Worm (Caenorhabditis elegans) whole organism, L2 larva: ENCODE data around the gene kgb-2.
A peak's percentile ranks its signal among the peaks of the same experiment; 100 is the strongest.

Experiments used
- C34F6.9 ChIP-seq: fragments of 150-350 bp; optimal IDR thresholded peaks from 2 replicates; lab custom pipeline; 2014; ENCODE audit warnings: missing biosample characterization, missing genetic modification characterization
- F13H6.1 ChIP-seq: sonication (generic microtip); optimal IDR thresholded peaks from 2 replicates; lab custom pipeline; 2016; ENCODE audit warnings: missing genetic modification characterization, missing compliant biosample characterization
- R02D3.7 ChIP-seq: fragments of 150-350 bp; optimal IDR thresholded peaks from 2 replicates; lab custom pipeline; 2014; ENCODE audit warnings: missing biosample characterization, missing genetic modification characterization
- Y55F3AM.14 ChIP-seq: fragments of 200-800 bp; sonication (Bioruptor generic); optimal IDR thresholded peaks from 2 replicates; lab custom pipeline; 2018; ENCODE audit warnings: mild to moderate bottlenecking, missing genetic modification characterization, missing compliant biosample characterization
- ZK546.5 ChIP-seq: sonication (generic microtip); optimal IDR thresholded peaks from 2 replicates; lab custom pipeline; 2017; ENCODE audit warnings: missing biosample characterization, missing genetic modification characterization
- aly-2 ChIP-seq: fragments of 150-350 bp; optimal IDR thresholded peaks from 2 replicates; lab custom pipeline; 2014; ENCODE audit warnings: missing biosample characterization, missing genetic modification characterization
- blmp-1 ChIP-seq: sonication (generic microtip); optimal IDR thresholded peaks from 2 replicates; lab custom pipeline; 2017; ENCODE audit warnings: missing genetic modification characterization, mild to moderate bottlenecking, missing compliant biosample characterization, antibody characterized with exemption, moderate library complexity; ENCODE audit not compliant: insufficient read depth
- ceh-82 ChIP-seq: fragments of 150-350 bp; optimal IDR thresholded peaks from 2 replicates; lab custom pipeline; 2014; ENCODE audit warnings: missing biosample characterization, missing genetic modification characterization
- crh-2 ChIP-seq: sonication (generic microtip); optimal IDR thresholded peaks from 2 replicates; lab custom pipeline; 2017; ENCODE audit warnings: missing biosample characterization, missing genetic modification characterization
- elt-1 ChIP-seq: fragments of 150-350 bp; optimal IDR thresholded peaks from 2 replicates; lab custom pipeline; 2014; ENCODE audit warnings: missing biosample characterization, missing genetic modification characterization
- elt-3 ChIP-seq: sonication (generic microtip); optimal IDR thresholded peaks from 2 replicates; lab custom pipeline; 2017; ENCODE audit warnings: missing biosample characterization, missing genetic modification characterization
- fos-1 ChIP-seq: fragments of 150-350 bp; optimal IDR thresholded peaks from 2 replicates; lab custom pipeline; 2014; ENCODE audit warnings: missing biosample characterization, missing genetic modification characterization
- gmeb-1 ChIP-seq: fragments of 150-350 bp; optimal IDR thresholded peaks from 2 replicates; lab custom pipeline; 2014; ENCODE audit warnings: missing biosample characterization, missing genetic modification characterization
- lin-11 ChIP-seq: fragments of 150-350 bp; sonication (generic microtip); optimal IDR thresholded peaks from 2 replicates; lab custom pipeline; 2014; ENCODE audit warnings: missing biosample characterization, missing genetic modification characterization, inconsistent platforms, mixed read lengths
- lin-13 ChIP-seq: fragments of 150-350 bp; optimal IDR thresholded peaks from 2 replicates; lab custom pipeline; 2014; ENCODE audit warnings: missing biosample characterization, missing genetic modification reagents, missing genetic modification characterization
- lsy-2 ChIP-seq, 2 experiments: fragments of 150-350 bp in 1 of 2; sonication (generic microtip) in 1 of 2; optimal IDR thresholded peaks; 2 replicates each; lab custom pipeline; 2014 to 2017; ENCODE audit warnings: missing biosample characterization in 2 of 2, missing genetic modification characterization in 2 of 2
- mab-5 ChIP-seq: fragments of 150-350 bp; optimal IDR thresholded peaks from 2 replicates; lab custom pipeline; 2014; ENCODE audit warnings: missing biosample characterization, missing genetic modification characterization
- mbf-1 ChIP-seq: sonication (generic microtip); optimal IDR thresholded peaks from 2 replicates; lab custom pipeline; 2017; ENCODE audit warnings: missing biosample characterization, missing genetic modification characterization
- mdl-1 ChIP-seq, 2 experiments: fragments of 150-350 bp in 1 of 2; sonication (generic microtip) in 1 of 2; optimal IDR thresholded peaks; 2 replicates each; lab custom pipeline; 2017; ENCODE audit warnings: missing biosample characterization in 2 of 2, missing genetic modification characterization in 2 of 2
- nhr-10 ChIP-seq: sonication (generic microtip); optimal IDR thresholded peaks from 2 replicates; lab custom pipeline; 2017; ENCODE audit warnings: missing biosample characterization, missing genetic modification characterization
- nhr-11 ChIP-seq: fragments of 150-350 bp; optimal IDR thresholded peaks from 2 replicates; lab custom pipeline; 2014; ENCODE audit warnings: missing biosample characterization, missing genetic modification characterization
- nhr-12 ChIP-seq: fragments of 150-350 bp; optimal IDR thresholded peaks from 2 replicates; lab custom pipeline; 2014; ENCODE audit warnings: missing biosample characterization, missing genetic modification characterization
- nhr-129 ChIP-seq: fragments of 150-350 bp; optimal IDR thresholded peaks from 2 replicates; lab custom pipeline; 2014; ENCODE audit warnings: missing biosample characterization, missing genetic modification characterization
- nhr-21 ChIP-seq: fragments of 150-350 bp; optimal IDR thresholded peaks from 2 replicates; lab custom pipeline; 2014; ENCODE audit warnings: missing biosample characterization, missing genetic modification characterization
- nhr-237 ChIP-seq: fragments of 150-350 bp; optimal IDR thresholded peaks from 2 replicates; lab custom pipeline; 2014; ENCODE audit warnings: missing biosample characterization, missing genetic modification characterization
- nhr-25 ChIP-seq: fragments of 150-350 bp; sonication (generic microtip); optimal IDR thresholded peaks from 3 replicates; lab custom pipeline; 2014; ENCODE audit warnings: missing biosample characterization, missing genetic modification characterization
- nhr-6 ChIP-seq: fragments of 150-350 bp; optimal IDR thresholded peaks from 2 replicates; lab custom pipeline; 2014; ENCODE audit warnings: missing biosample characterization, missing genetic modification characterization
- peb-1 ChIP-seq: fragments of 150-350 bp; optimal IDR thresholded peaks from 2 replicates; lab custom pipeline; 2014; ENCODE audit warnings: missing biosample characterization, missing genetic modification characterization
- skn-1 ChIP-seq: sonication (generic microtip); optimal IDR thresholded peaks from 2 replicates; lab custom pipeline; 2017; ENCODE audit warnings: missing biosample characterization, missing genetic modification characterization
- sma-3 ChIP-seq: sonication (generic microtip); optimal IDR thresholded peaks from 2 replicates; lab custom pipeline; 2016; ENCODE audit warnings: missing genetic modification reagents, missing genetic modification characterization, missing compliant biosample characterization
- sma-9 ChIP-seq, 2 experiments: fragments of 150-350 bp in 1 of 2; sonication (generic microtip) in 1 of 2; optimal IDR thresholded peaks; 2 replicates each; lab custom pipeline; 2014 to 2016; ENCODE audit warnings: missing genetic modification characterization in 2 of 2, mild to moderate bottlenecking in 1 of 2, missing biosample characterization in 1 of 2, missing compliant biosample characterization in 1 of 2, missing genetic modification reagents in 1 of 2, moderate library complexity in 1 of 2
- snpc-4 ChIP-seq: fragments of 150-350 bp; optimal IDR thresholded peaks from 2 replicates; lab custom pipeline; 2014; ENCODE audit warnings: missing biosample characterization, missing genetic modification characterization
- unc-39 ChIP-seq: fragments of 150-350 bp; optimal IDR thresholded peaks from 2 replicates; lab custom pipeline; 2014; ENCODE audit warnings: missing biosample characterization, missing genetic modification characterization
- unc-55 ChIP-seq: fragments of 150-350 bp; sonication (generic microtip); optimal IDR thresholded peaks from 3 replicates; lab custom pipeline; 2014; ENCODE audit warnings: missing biosample characterization, missing genetic modification reagents, missing genetic modification characterization
- unc-62 ChIP-seq: fragments of 150-350 bp; optimal IDR thresholded peaks from 2 replicates; lab custom pipeline; 2014; ENCODE audit warnings: missing biosample characterization, missing genetic modification reagents, missing genetic modification characterization
- zag-1 ChIP-seq: fragments of 150-350 bp; optimal IDR thresholded peaks from 2 replicates; lab custom pipeline; 2014; ENCODE audit warnings: missing biosample characterization, missing genetic modification characterization
- ztf-1 ChIP-seq: fragments of 200-800 bp; sonication (Bioruptor generic); conservative IDR thresholded peaks from 2 replicates; pipeline ENCODE4 v1.3.6; 2022; ENCODE audit warnings: missing genetic modification characterization, missing compliant biosample characterization
- ztf-11 ChIP-seq: sonication (generic microtip); optimal IDR thresholded peaks from 2 replicates; lab custom pipeline; 2017; ENCODE audit warnings: missing biosample characterization, missing genetic modification characterization
- ztf-4 ChIP-seq: fragments of 150-350 bp; optimal IDR thresholded peaks from 2 replicates; lab custom pipeline; 2014; ENCODE audit warnings: missing biosample characterization, missing genetic modification characterization

kgb-2 gene

ce11 chrIV:3633254-3633653 lies 26.7 kb downstream of the kgb-2 start, which contains the start of gene ZC416.2:
Gene ZC416.2 (plus strand): TSS chrIV:3633619.
- TF ChIP-seq ztf-11 (tag; lab: Kevin White, UChicago) (no peak), C34F6.9 (tag; lab: Kevin White, UChicago) (no peak), F13H6.1 (peak; percentile 9)
- TF ChIP-seq, all 48 proteins: peak for 1

ce11 chrIV:3636528-3637129 lies 30.0 kb downstream of the kgb-2 start, which contains the start of gene madf-9:
Gene madf-9 (plus strand): TSS chrIV:3637079.
- TF ChIP-seq blmp-1 (tag; lab: Kevin White, UChicago), result peak; percentile 0
- TF ChIP-seq F13H6.1, result peak; percentile 88
- TF ChIP-seq ztf-4 (tag; lab: Kevin White, UChicago), result no peak
- TF ChIP-seq skn-1, result no peak
- peak; percentile 67 for TF ChIP-seq sma-3 (GFP tag; lab: Kevin White, UChicago)
- TF ChIP-seq unc-55, result peak; percentile 62
- TF ChIP-seq nhr-25, result peak; percentile 39
- peak; percentile 32 for TF ChIP-seq snpc-4 (tag; lab: Kevin White, UChicago)
- no peak for TF ChIP-seq nhr-10 (tag; lab: Kevin White, UChicago)
- TF ChIP-seq nhr-21 (tag; lab: Kevin White, UChicago), result peak; percentile 76
- TF ChIP-seq C34F6.9 (tag; lab: Kevin White, UChicago), result peak; percentile 14
- peak; percentile 44 for TF ChIP-seq nhr-129 (tag; lab: Kevin White, UChicago)
- no peak for TF ChIP-seq aly-2 (tag; lab: Kevin White, UChicago)
- peak; percentile 33 for TF ChIP-seq lin-13 (GFP tag; lab: Kevin White, UChicago)
- TF ChIP-seq sma-9 (GFP tag; optimal IDR thresholded peaks at IDR 0.05; lab: Kevin White, UChicago), result peak; percentile 83
- TF ChIP-seq sma-9 (tag; optimal IDR thresholded peaks at IDR 0.05; lab: Kevin White, UChicago), result no peak
- TF ChIP-seq fos-1 (tag; lab: Kevin White, UChicago), result peak; percentile 24
- TF ChIP-seq lsy-2 (tag; optimal IDR thresholded peaks at IDR 0.05; lab: Kevin White, UChicago), result peak in 1 of 2 experiments; percentile 51
- no peak for TF ChIP-seq mbf-1
- TF ChIP-seq nhr-6 (tag; lab: Kevin White, UChicago), result no peak
- TF ChIP-seq Y55F3AM.14, result peak; percentile 31
- TF ChIP-seq R02D3.7 (tag; lab: Kevin White, UChicago), result no peak
- TF ChIP-seq peb-1 (tag; lab: Kevin White, UChicago), result peak; percentile 83
- TF ChIP-seq nhr-237, result no peak
- no peak for TF ChIP-seq elt-3
- TF ChIP-seq crh-2 (tag; lab: Kevin White, UChicago), result no peak
- peak; percentile 59 for TF ChIP-seq zag-1 (tag; lab: Kevin White, UChicago)
- peak; percentile 77 to 81 for TF ChIP-seq mdl-1 (tag; optimal IDR thresholded peaks at IDR 0.05; lab: Kevin White, UChicago)
- peak; percentile 50 for TF ChIP-seq gmeb-1
- TF ChIP-seq unc-39 (tag; lab: Kevin White, UChicago), result peak; percentile 39
- peak; percentile 32 for TF ChIP-seq mab-5
- TF ChIP-seq ztf-1, result no peak
- TF ChIP-seq, all 48 proteins: peak for 20

ce11 chrIV:3638250-3638926 lies 31.8 kb downstream of the kgb-2 start:
- TF ChIP-seq ZK546.5 (no peak), unc-62 (GFP tag; lab: Kevin White, UChicago) (no peak), nhr-12 (tag; lab: Kevin White, UChicago) (no peak), nhr-10 (tag; lab: Kevin White, UChicago) (no peak), elt-1 (tag; lab: Kevin White, UChicago) (no peak), nhr-237 (no peak), ceh-82 (no peak), F13H6.1 (no peak), nhr-11 (tag; lab: Kevin White, UChicago) (no peak), skn-1 (no peak), unc-55 (no peak), lin-11 (no peak)
- TF ChIP-seq, all 48 proteins: peak for 0
